Fruit fly (Drosophila melanogaster): ENCODE data around the gene Nrt.

The Nrt gene

dm6 chr3L:16779704-16780173 is 13.9 kb downstream of the Nrt start, which contains the start of the genes mus302 and CG9705 (continued):
- TF ChIP-seq ERR (GFP tag; optimal IDR thresholded peaks at IDR 0.05): no peak
- TF ChIP-seq Camta (GFP tag; optimal IDR thresholded peaks at IDR 0.05): no peak
- peak; percentile 2 for TF ChIP-seq Bteb2 (GFP tag; optimal IDR thresholded peaks at IDR 0.05)
- TF ChIP-seq salm (tag; optimal IDR thresholded peaks at IDR 0.05): no peak
- TF ChIP-seq CG18476 (GFP tag; optimal IDR thresholded peaks at IDR 0.05): peak; percentile 20
- TF ChIP-seq kni (GFP tag; optimal IDR thresholded peaks at IDR 0.05): no peak
- no peak for TF ChIP-seq Kr (GFP tag; optimal IDR thresholded peaks at IDR 0.05)
- TF ChIP-seq jigr1 (GFP tag; IDR thresholded peaks at IDR 0.05): no peak
- TF ChIP-seq ttk (GFP tag; IDR thresholded peaks at IDR 0.05): 0 out of 2 replicates have a peak, but pooled peaks have one; percentile 23
- peak; percentile 29 for TF ChIP-seq Hmr (GFP tag; optimal IDR thresholded peaks at IDR 0.05)
- TF ChIP-seq cad (GFP tag; optimal IDR thresholded peaks at IDR 0.05): no peak
- no peak for TF ChIP-seq crp (GFP tag; optimal IDR thresholded peaks at IDR 0.05)
- no peak for TF ChIP-seq Stat92E (GFP tag; optimal IDR thresholded peaks at IDR 0.05)
- TF ChIP-seq ham (GFP tag; IDR thresholded peaks at IDR 0.05): no peak
- TF ChIP-seq CG9215 (GFP tag; IDR thresholded peaks at IDR 0.05): no peak
- TF ChIP-seq sens (GFP tag): peak; percentile 77
- no peak for TF ChIP-seq pfk (GFP tag; optimal IDR thresholded peaks at IDR 0.05)
- no peak for TF ChIP-seq CG18011 (GFP tag; optimal IDR thresholded peaks at IDR 0.05)
- peak; percentile 40 for TF ChIP-seq lilli (GFP tag; optimal IDR thresholded peaks at IDR 0.05)
- peak; percentile 55; the same call in 1 of the 2 replicates for TF ChIP-seq vvl (GFP tag; IDR thresholded peaks at IDR 0.05)
- TF ChIP-seq Spps (tag; optimal IDR thresholded peaks at IDR 0.05): no peak
- TF ChIP-seq CG1647 (GFP tag; optimal IDR thresholded peaks at IDR 0.05): no peak
- peak; percentile 7 for TF ChIP-seq CG11723 (GFP tag; optimal IDR thresholded peaks at IDR 0.05)
- TF ChIP-seq CG17186 (GFP tag; optimal IDR thresholded peaks at IDR 0.05): no peak
- peak; percentile 1 for TF ChIP-seq tap (tag; optimal IDR thresholded peaks at IDR 0.05)
- peak; percentile 33 for TF ChIP-seq Fer3 (tag; optimal IDR thresholded peaks at IDR 0.05)
- peak; percentile 45; the same call in 1 of the 2 replicates for TF ChIP-seq Xrp1 (GFP tag; IDR thresholded peaks at IDR 0.05)
- TF ChIP-seq CG11093 (GFP tag; IDR thresholded peaks at IDR 0.05): no peak
- peak; percentile 54 for TF ChIP-seq sug (tag; optimal IDR thresholded peaks at IDR 0.05)
- TF ChIP-seq CG34224 (GFP tag; IDR thresholded peaks at IDR 0.05; ENCODE audit: partially characterized antibody): peak; percentile 29; the same call in 1 of the 3 replicates
- TF ChIP-seq CG14667 (GFP tag; IDR thresholded peaks at IDR 0.05): peak; percentile 38; the same call in 1 of the 2 replicates
- no peak for TF ChIP-seq en (GFP tag; optimal IDR thresholded peaks at IDR 0.05)
- no peak for TF ChIP-seq prd (optimal IDR thresholded peaks at IDR 0.05)
- TF ChIP-seq prd (GFP tag; IDR thresholded peaks at IDR 0.05): peak; percentile 71
- TF ChIP-seq CG11560 (tag; IDR thresholded peaks at IDR 0.05): no peak
- TF ChIP-seq CG9797 (GFP tag; optimal IDR thresholded peaks at IDR 0.05): peak; percentile 60
- peak; percentile 57; the same call in 1 of the 2 replicates for TF ChIP-seq CG32772 (GFP tag; IDR thresholded peaks at IDR 0.05)
- no peak for TF ChIP-seq bigmax (GFP tag; optimal IDR thresholded peaks at IDR 0.05)
- TF ChIP-seq unpg (GFP tag; optimal IDR thresholded peaks at IDR 0.05): peak; percentile 27
- no peak for TF ChIP-seq Gsc (GFP tag; IDR thresholded peaks at IDR 0.05)
- TF ChIP-seq bcd (GFP tag; optimal IDR thresholded peaks at IDR 0.05): peak; percentile 20
- TF ChIP-seq B-H1 (GFP tag; IDR thresholded peaks at IDR 0.05): no peak
- 0 out of 2 replicates have a peak, but pooled peaks have one; percentile 27 for TF ChIP-seq CG14014 (GFP tag; IDR thresholded peaks at IDR 0.05)
- peak; percentile 68 for TF ChIP-seq Dp (GFP tag; optimal IDR thresholded peaks at IDR 0.05)
- TF ChIP-seq Bgb (GFP tag; IDR thresholded peaks at IDR 0.05; ENCODE audit: partially characterized antibody): no peak; the same call in none of the 2 replicates
- peak; percentile 58; the same call in 1 of the 2 replicates for TF ChIP-seq CG2129 (GFP tag; IDR thresholded peaks at IDR 0.05; ENCODE audit: partially characterized antibody)
- TF ChIP-seq Nf-YC (tag; optimal IDR thresholded peaks at IDR 0.05): peak; percentile 69
- peak; percentile 55 for TF ChIP-seq CG15696 (tag; optimal IDR thresholded peaks at IDR 0.05)
- TF ChIP-seq kay (GFP tag; optimal IDR thresholded peaks at IDR 0.05): no peak
- peak; percentile 72 for TF ChIP-seq trem (tag; optimal IDR thresholded peaks at IDR 0.05)

Measured in whole organism, embryonic.